Worm (Caenorhabditis elegans): ENCODE measurements around the gene F27E5.3.

- TF ChIP-seq nhr-23 (tag; optimal IDR thresholded peaks at IDR 0.05) (no peak), nhr-43 (tag; optimal IDR thresholded peaks at IDR 0.05; ENCODE audit: poor library complexity, severe bottlenecking) (no peak), elt-1 (tag; optimal IDR thresholded peaks at IDR 0.05) (no peak), ama-1 (optimal IDR thresholded peaks at IDR 0.05) (no peak), elt-3 (tag; optimal IDR thresholded peaks at IDR 0.05) (no peak), egl-27 (tag; optimal IDR thresholded peaks at IDR 0.05) (no peak), nhr-28 (tag; optimal IDR thresholded peaks at IDR 0.05) (no peak), nhr-77 (tag; optimal IDR thresholded peaks at IDR 0.05) (no peak), pha-4 (tag; optimal IDR thresholded peaks at IDR 0.05) (no peak)
These were observed 20.1 kb upstream of the F27E5.3 start for ce11 chrII:10164137-10164536.
